Fruit fly (Drosophila melanogaster) whole organism, embryonic: ENCODE data around the gene Traf-like.
A peak's percentile ranks its signal among the peaks of the same experiment; 100 is the strongest.

ENCODE experiments used
- Asciz ChIP-seq: fragments of 200-800 bp; sonication (Bioruptor generic); optimal IDR thresholded peaks from 2 replicates; lab custom pipeline; 2017; ENCODE audit warnings: missing biosample characterization, mild to moderate bottlenecking, missing genetic modification characterization, missing genetic modification reagents
- B-H2 ChIP-seq: fragments of 200-800 bp; sonication (Bioruptor generic); optimal IDR thresholded peaks from 2 replicates; lab custom pipeline; 2018; ENCODE audit warnings: missing biosample characterization, mild to moderate bottlenecking, missing genetic modification characterization
- C15 ChIP-seq: fragments of 200-800 bp; sonication (Bioruptor generic); IDR thresholded peaks from 3 replicates; pipeline ENCODE4 v1.3.6; 2022; ENCODE audit warnings: missing biosample characterization, missing genetic modification characterization
- CG10431 ChIP-seq: fragments of 200-800 bp; sonication (Bioruptor generic); optimal IDR thresholded peaks from 3 replicates; lab custom pipeline; 2018; ENCODE audit warnings: missing biosample characterization, mild to moderate bottlenecking, missing genetic modification characterization
- CG11247 ChIP-seq: fragments of 200-800 bp; sonication (Bioruptor generic); IDR thresholded peaks from 2 replicates; pipeline ENCODE4 v1.3.6; 2022; ENCODE audit warnings: missing biosample characterization, missing genetic modification characterization
- CG13775 ChIP-seq: fragments of 200-800 bp; sonication (Bioruptor generic); optimal IDR thresholded peaks from 3 replicates; lab custom pipeline; 2017; ENCODE audit warnings: missing biosample characterization, mild to moderate bottlenecking, missing genetic modification characterization
- CG14050 ChIP-seq: fragments of 200-800 bp; sonication (Bioruptor generic); IDR thresholded peaks from 3 replicates; pipeline ENCODE4 v1.3.6; 2022; ENCODE audit warnings: missing biosample characterization, missing genetic modification characterization
- CG14860 ChIP-seq: fragments of 200-800 bp; sonication (Bioruptor generic); IDR thresholded peaks from 3 replicates; pipeline ENCODE4 v1.3.6; 2022; ENCODE audit warnings: missing biosample characterization, missing genetic modification characterization; ENCODE audit not compliant: partially characterized antibody
- CG15479 ChIP-seq: fragments of 200-800 bp; sonication (Bioruptor generic); optimal IDR thresholded peaks from 3 replicates; lab custom pipeline; 2019; ENCODE audit warnings: missing biosample characterization, mild to moderate bottlenecking, missing genetic modification characterization, moderate library complexity
- CG16815 ChIP-seq: fragments of 200-800 bp; sonication (Bioruptor generic); optimal IDR thresholded peaks from 3 replicates; lab custom pipeline; 2017; ENCODE audit warnings: missing biosample characterization, mild to moderate bottlenecking, missing genetic modification characterization
- CG17568 ChIP-seq: fragments of 200-800 bp; sonication (Bioruptor generic); optimal IDR thresholded peaks from 2 replicates; lab custom pipeline; 2018; ENCODE audit warnings: missing biosample characterization, mild to moderate bottlenecking, missing genetic modification characterization, moderate library complexity
- CG18619 ChIP-seq: fragments of 200-800 bp; sonication (Bioruptor generic); optimal IDR thresholded peaks from 3 replicates; lab custom pipeline; 2017; ENCODE audit warnings: missing biosample characterization, mild to moderate bottlenecking, missing genetic modification characterization
- CG30020 ChIP-seq: fragments of 200-800 bp; optimal IDR thresholded peaks from 2 replicates; lab custom pipeline; 2019; ENCODE audit warnings: missing biosample characterization, mild to moderate bottlenecking, missing genetic modification characterization, moderate library complexity
- CG3065 ChIP-seq: fragments of 200-800 bp; sonication (Bioruptor generic); optimal IDR thresholded peaks from 2 replicates; lab custom pipeline; 2016; ENCODE audit warnings: missing biosample characterization, missing genetic modification characterization
- CG32772 ChIP-seq: fragments of 200-800 bp; sonication (Bioruptor generic); IDR thresholded peaks from 2 replicates; pipeline ENCODE4 v1.3.6; 2022; ENCODE audit warnings: missing biosample characterization, missing genetic modification characterization
- CG33213 ChIP-seq: fragments of 200-800 bp; sonication (Bioruptor generic); optimal IDR thresholded peaks from 3 replicates; lab custom pipeline; 2016; ENCODE audit warnings: missing biosample characterization, missing genetic modification characterization
- CG42726 ChIP-seq: fragments of 200-800 bp; sonication (Bioruptor generic); IDR thresholded peaks from 2 replicates; pipeline ENCODE4 v1.3.6; 2022; ENCODE audit warnings: missing biosample characterization, missing genetic modification characterization; ENCODE audit not compliant: partially characterized antibody
- CG6813 ChIP-seq: fragments of 200-800 bp; sonication (Bioruptor generic); optimal IDR thresholded peaks from 2 replicates; lab custom pipeline; 2017; ENCODE audit warnings: missing biosample characterization, missing genetic modification characterization, mild to moderate bottlenecking, moderate library complexity, missing genetic modification reagents
- CG7928 ChIP-seq: fragments of 200-800 bp; sonication (Bioruptor generic); optimal IDR thresholded peaks from 2 replicates; lab custom pipeline; 2017; ENCODE audit warnings: missing biosample characterization, mild to moderate bottlenecking, missing genetic modification characterization
- CG8089 ChIP-seq: fragments of 200-800 bp; sonication (Bioruptor generic); optimal IDR thresholded peaks from 3 replicates; lab custom pipeline; 2016; ENCODE audit warnings: missing biosample characterization, missing genetic modification characterization
- CG9609 ChIP-seq: fragments of 200-800 bp; sonication (Bioruptor generic); optimal IDR thresholded peaks from 3 replicates; lab custom pipeline; 2016; ENCODE audit warnings: missing biosample characterization, missing genetic modification characterization
- CTCF ChIP-seq: fragments of 200-800 bp; sonication (Bioruptor generic); optimal IDR thresholded peaks from 2 replicates; lab custom pipeline; 2017; ENCODE audit warnings: missing biosample characterization, mild to moderate bottlenecking, missing genetic modification characterization, moderate library complexity
- D19B ChIP-seq: fragments of 200-800 bp; sonication (Bioruptor generic); optimal IDR thresholded peaks from 2 replicates; lab custom pipeline; 2017; ENCODE audit warnings: missing biosample characterization, mild to moderate bottlenecking, missing genetic modification characterization
- Eip74EF ChIP-seq, 2 experiments: fragments of 200-800 bp in 1 of 2; fragments of >200 bp in 1 of 2; sonication (Bioruptor generic) in 1 of 2; optimal IDR thresholded peaks; 2 replicates each; lab custom pipeline; 2017 to 2019; ENCODE audit warnings: missing biosample characterization in 2 of 2, missing genetic modification characterization in 2 of 2, mild to moderate bottlenecking in 1 of 2, moderate library complexity in 1 of 2
- Fer3 ChIP-seq: fragments of 200-800 bp; sonication (Bioruptor generic); optimal IDR thresholded peaks from 2 replicates; lab custom pipeline; 2018; ENCODE audit warnings: missing biosample characterization, mild to moderate bottlenecking, missing genetic modification characterization, moderate library complexity
- Hey ChIP-seq: fragments of 200-800 bp; sonication (Bioruptor generic); optimal IDR thresholded peaks from 3 replicates; lab custom pipeline; 2018; ENCODE audit warnings: missing biosample characterization, mild to moderate bottlenecking, missing genetic modification characterization
- MESR4 ChIP-seq: fragments of 200-800 bp; sonication (Bioruptor generic); optimal IDR thresholded peaks from 2 replicates; lab custom pipeline; 2018; ENCODE audit warnings: missing biosample characterization, mild to moderate bottlenecking, missing genetic modification characterization, moderate library complexity
- Poxn ChIP-seq: fragments of 200-800 bp; sonication (Bioruptor generic); IDR thresholded peaks from 2 replicates; pipeline ENCODE4 v1.3.6; 2022; ENCODE audit warnings: missing biosample characterization, missing genetic modification characterization
- Stat92E ChIP-seq, 3 experiments: fragments of >200 bp in 2 of 3; fragments of 200-800 bp in 1 of 3; sonication (Bioruptor generic) in 1 of 3; optimal IDR thresholded peaks; 2 replicates each; lab custom pipeline; 2017 to 2019; ENCODE audit warnings: missing biosample characterization in 3 of 3, missing genetic modification characterization in 3 of 3, mild to moderate bottlenecking in 1 of 3, moderate library complexity in 1 of 3
- crp ChIP-seq, 2 experiments: fragments of 200-800 bp; sonication (Bioruptor generic); optimal IDR thresholded peaks; 2 replicates in 1 of 2; 3 replicates in 1 of 2; lab custom pipeline; 2017; ENCODE audit warnings: missing biosample characterization in 2 of 2, missing genetic modification characterization in 2 of 2, mild to moderate bottlenecking in 1 of 2, moderate library complexity in 1 of 2
- danr ChIP-seq: fragments of 200-800 bp; sonication (Bioruptor generic); IDR thresholded peaks from 2 replicates; pipeline ENCODE4 v1.3.6; 2022; ENCODE audit warnings: missing biosample characterization, missing genetic modification characterization
- dpn ChIP-seq, 2 experiments: fragments of 200-800 bp; sonication (Bioruptor generic); optimal IDR thresholded peaks; 3 replicates each; lab custom pipeline; 2016; ENCODE audit warnings: missing biosample characterization in 2 of 2, missing genetic modification characterization in 2 of 2
- emc ChIP-seq: fragments of 200-800 bp; sonication (Bioruptor generic); optimal IDR thresholded peaks from 2 replicates; lab custom pipeline; 2016; ENCODE audit warnings: missing biosample characterization, missing genetic modification characterization
- fd64A ChIP-seq: fragments of 200-800 bp; sonication (Bioruptor generic); optimal IDR thresholded peaks from 3 replicates; lab custom pipeline; 2018; ENCODE audit warnings: missing biosample characterization, mild to moderate bottlenecking, missing genetic modification characterization
- gfzf ChIP-seq: fragments of 200-800 bp; sonication (Bioruptor generic); optimal IDR thresholded peaks from 2 replicates; lab custom pipeline; 2016; ENCODE audit warnings: missing biosample characterization, mild to moderate bottlenecking, missing genetic modification characterization, moderate library complexity
- grn ChIP-seq: fragments of 200-800 bp; sonication (Bioruptor generic); optimal IDR thresholded peaks from 3 replicates; lab custom pipeline; 2017; ENCODE audit warnings: missing biosample characterization, missing genetic modification characterization
- pita ChIP-seq: fragments of 200-800 bp; sonication (Bioruptor generic); optimal IDR thresholded peaks from 2 replicates; lab custom pipeline; 2017; ENCODE audit warnings: missing biosample characterization, mild to moderate bottlenecking, missing genetic modification characterization
- sens ChIP-seq: fragments of 200-800 bp; sonication (Bioruptor generic); peaks from one replicate; lab custom pipeline; 2016; ENCODE audit warnings: missing biosample characterization, missing genetic modification characterization
- sug ChIP-seq: fragments of 200-800 bp; optimal IDR thresholded peaks from 2 replicates; lab custom pipeline; 2019; ENCODE audit warnings: missing biosample characterization, mild to moderate bottlenecking, missing genetic modification characterization, moderate library complexity
- tgo ChIP-seq: fragments of 200-800 bp; sonication (Bioruptor generic); IDR thresholded peaks from 3 replicates; pipeline ENCODE4 v1.3.6; 2022; ENCODE audit warnings: missing biosample characterization, missing genetic modification characterization
- tna ChIP-seq: fragments of 200-800 bp; sonication (Bioruptor generic); IDR thresholded peaks from 2 replicates; pipeline ENCODE4 v1.3.6; 2022; ENCODE audit warnings: missing biosample characterization, missing genetic modification characterization; ENCODE audit not compliant: partially characterized antibody
- trem ChIP-seq: fragments of 200-800 bp; optimal IDR thresholded peaks from 3 replicates; lab custom pipeline; 2019; ENCODE audit warnings: missing biosample characterization, mild to moderate bottlenecking, missing genetic modification characterization, moderate library complexity
- usp ChIP-seq: fragments of >200 bp; optimal IDR thresholded peaks from 2 replicates; lab custom pipeline; 2017; ENCODE audit warnings: missing biosample characterization, missing genetic modification characterization
- vnd ChIP-seq: fragments of 200-800 bp; sonication (Bioruptor generic); IDR thresholded peaks from 3 replicates; pipeline ENCODE4 v1.3.6; 2022; ENCODE audit warnings: missing biosample characterization, missing genetic modification characterization; ENCODE audit not compliant: partially characterized antibody
- wor ChIP-seq: fragments of 200-800 bp; sonication (Bioruptor generic); IDR thresholded peaks from 2 replicates; pipeline ENCODE4 v1.3.6; 2022; ENCODE audit warnings: missing biosample characterization, missing genetic modification characterization
- zfh1 ChIP-seq: fragments of 200-800 bp; sonication (Bioruptor generic); IDR thresholded peaks from 3 replicates; pipeline ENCODE4 v1.3.6; 2022; ENCODE audit warnings: missing biosample characterization, missing genetic modification characterization

Traf-like gene

dm6 chrX:16384843-16385726 is 29.8 kb upstream of the Traf-like start, which contains the start of the genes CG9992 and CG4239 (continued):
- TF ChIP-seq CG14860 (GFP tag; lab: Robert Waterston, UW) (peak; percentile 45; the same call in 1 of the 3 replicates), CG10431 (GFP tag; lab: Kevin White, UChicago) (peak; percentile 93), CG30020 (tag; lab: Kevin White, UChicago) (peak; percentile 97), zfh1 (GFP tag; lab: Robert Waterston, UW) (peak; percentile 44; the same call in 1 of the 3 replicates), CG14050 (GFP tag; lab: Robert Waterston, UW) (no peak; the same call in 2 of the 3 replicates)

- peak; percentile 10 for TF ChIP-seq trem
- no peak for TF ChIP-seq gfzf (GFP tag; lab: Kevin White, UChicago)
- TF ChIP-seq CG3065 (GFP tag; lab: Kevin White, UChicago): no peak
- peak; percentile 14 for TF ChIP-seq CG6813
- TF ChIP-seq Asciz (GFP tag; lab: Kevin White, UChicago): peak; percentile 20
- TF ChIP-seq Eip74EF (GFP tag; optimal IDR thresholded peaks at IDR 0.05; lab: Kevin White, UChicago): peak in 1 of 2 experiments; percentile 37
- peak; percentile 2 to 39 for TF ChIP-seq dpn (GFP tag; optimal IDR thresholded peaks at IDR 0.05; lab: Kevin White, UChicago)
- no peak for TF ChIP-seq tna (GFP tag; lab: Robert Waterston, UW)
- TF ChIP-seq usp (GFP tag; lab: Kevin White, UChicago): no peak
- TF ChIP-seq Hey: no peak
- TF ChIP-seq tgo (GFP tag; lab: Robert Waterston, UW): 0 out of 3 replicates have a peak, but pooled peaks have one; percentile 33
- no peak for TF ChIP-seq fd64A
- TF ChIP-seq MESR4 (GFP tag; lab: Kevin White, UChicago): no peak
- peak; percentile 12 for TF ChIP-seq CG7928 (GFP tag; lab: Kevin White, UChicago)
- no peak for TF ChIP-seq CG14860 (GFP tag; lab: Robert Waterston, UW)
- TF ChIP-seq sens (GFP tag; lab: Kevin White, UChicago): peak; percentile 71
- peak; percentile 43 for TF ChIP-seq CG18619 (GFP tag; lab: Kevin White, UChicago)
- no peak for TF ChIP-seq grn (GFP tag; lab: Kevin White, UChicago)
- no peak for TF ChIP-seq CG17568 (GFP tag; lab: Kevin White, UChicago)
- no peak for TF ChIP-seq CG8089
- peak; percentile 35 for TF ChIP-seq CG16815
- TF ChIP-seq CG42726 (GFP tag; lab: Robert Waterston, UW): no peak
- no peak for TF ChIP-seq CG15479 (GFP tag; lab: Kevin White, UChicago)
- no peak for TF ChIP-seq Stat92E (GFP tag; optimal IDR thresholded peaks at IDR 0.05; lab: Kevin White, UChicago)
- peak; percentile 13 for TF ChIP-seq D19B (GFP tag; lab: Kevin White, UChicago)
- no peak for TF ChIP-seq pita
- no peak for TF ChIP-seq emc (GFP tag; lab: Kevin White, UChicago)
- no peak for TF ChIP-seq CG9609 (GFP tag; lab: Kevin White, UChicago)
- no peak for TF ChIP-seq Poxn (GFP tag; lab: Robert Waterston, UW)
- no peak for TF ChIP-seq vnd (GFP tag; lab: Robert Waterston, UW)
- TF ChIP-seq CG11247: no peak
- no peak for TF ChIP-seq crp (GFP tag; optimal IDR thresholded peaks at IDR 0.05; lab: Kevin White, UChicago)
- peak; percentile 37 for TF ChIP-seq Fer3 (tag; lab: Kevin White, UChicago)
- TF ChIP-seq C15: no peak
- peak; percentile 27 for TF ChIP-seq CG13775 (GFP tag; lab: Kevin White, UChicago)
- no peak for TF ChIP-seq CG33213 (GFP tag; lab: Kevin White, UChicago)
- no peak for TF ChIP-seq danr
- TF ChIP-seq CG32772: no peak
- TF ChIP-seq B-H2: peak; percentile 18
- TF ChIP-seq sug (tag; lab: Kevin White, UChicago): peak; percentile 25
- TF ChIP-seq wor: no peak
- TF ChIP-seq CTCF (GFP tag; lab: Kevin White, UChicago): no peak
These were observed 28.9 kb upstream of the Traf-like start for dm6 chrX:16385942-16386392.
